Worm (Caenorhabditis elegans) whole organism, early embryonic: Measurements from ENCODE around the gene ZK742.3.

Experiments
- B0310.2 ChIP-seq: sonication (generic microtip); optimal IDR thresholded peaks from 2 replicates; lab custom pipeline; 2016; ENCODE audit warnings: mild to moderate bottlenecking, missing genetic modification characterization, missing compliant biosample characterization
- aly-1 ChIP-seq: sonication (generic microtip); optimal IDR thresholded peaks from 2 replicates; lab custom pipeline; 2016; ENCODE audit warnings: missing genetic modification characterization, missing compliant biosample characterization
- ama-1 ChIP-seq: fragments of 150-350 bp; optimal IDR thresholded peaks from 2 replicates; lab custom pipeline; 2014
- ceh-13 ChIP-seq: fragments of 200-800 bp; sonication (Bioruptor generic); optimal IDR thresholded peaks from 2 replicates; lab custom pipeline; 2018; ENCODE audit warnings: mild to moderate bottlenecking, missing genetic modification characterization, missing compliant biosample characterization
- ceh-36 ChIP-seq: sonication (generic microtip); optimal IDR thresholded peaks from 2 replicates; lab custom pipeline; 2016; ENCODE audit warnings: missing genetic modification characterization, inconsistent platforms, missing compliant biosample characterization
- ets-7 ChIP-seq: sonication (generic microtip); optimal IDR thresholded peaks from 2 replicates; lab custom pipeline; 2016; ENCODE audit warnings: missing genotype, missing genetic modification characterization, missing compliant biosample characterization
- flt-1 ChIP-seq: fragments of 200-800 bp; sonication (Bioruptor generic); IDR thresholded peaks from 2 replicates; pipeline ENCODE4 v1.3.6; 2022; ENCODE audit warnings: missing genetic modification characterization, missing compliant biosample characterization
- hmg-4 ChIP-seq: fragments of 200-800 bp; sonication (Bioruptor generic); optimal IDR thresholded peaks from 2 replicates; lab custom pipeline; 2018; ENCODE audit warnings: mild to moderate bottlenecking, missing genetic modification characterization, missing compliant biosample characterization
- hnd-1 ChIP-seq: sonication (generic microtip); optimal IDR thresholded peaks from 2 replicates; lab custom pipeline; 2016; ENCODE audit warnings: missing genetic modification characterization, missing compliant biosample characterization
- pes-1 ChIP-seq: fragments of 200-800 bp; sonication (Bioruptor generic); IDR thresholded peaks from 2 replicates; pipeline ENCODE4 v1.3.6; 2022; ENCODE audit warnings: missing genetic modification reagents, missing genetic modification characterization, missing compliant biosample characterization
- scrt-1 ChIP-seq: fragments of 200-800 bp; sonication (Bioruptor generic); IDR thresholded peaks from 2 replicates; pipeline ENCODE4 v1.3.6; 2022; ENCODE audit warnings: missing genetic modification characterization, missing compliant biosample characterization
- tbx-37 ChIP-seq: fragments of 200-800 bp; sonication (Bioruptor generic); conservative IDR thresholded peaks from 2 replicates; pipeline ENCODE4 v1.3.6; 2022; ENCODE audit warnings: missing genetic modification reagents, missing genetic modification characterization, missing compliant biosample characterization

ce11 chrV:7770961-7771360, 38.8 kb downstream of the ZK742.3 start, which contains the start of gene frpr-3:
- TF ChIP-seq B0310.2 (tag; lab: Kevin White, UChicago), result no peak
- no peak for TF ChIP-seq ceh-36 (tag; lab: Kevin White, UChicago)
- TF ChIP-seq tbx-37 (GFP tag; lab: Robert Waterston, UW), result no peak
- TF ChIP-seq ama-1 (lab: Kevin White, UChicago), result no peak
- TF ChIP-seq aly-1 (tag; lab: Kevin White, UChicago), result no peak
- TF ChIP-seq scrt-1 (GFP tag; lab: Robert Waterston, UW), result no peak
- no peak for TF ChIP-seq ceh-13 (GFP tag; lab: Kevin White, UChicago)
- TF ChIP-seq hnd-1 (tag; lab: Kevin White, UChicago), result no peak
- TF ChIP-seq ets-7 (tag; lab: Kevin White, UChicago), result no peak
- no peak for TF ChIP-seq flt-1 (GFP tag; lab: Robert Waterston, UW)
- no peak for TF ChIP-seq pes-1 (GFP tag; lab: Robert Waterston, UW)
- TF ChIP-seq hmg-4 (GFP tag; lab: Kevin White, UChicago), result no peak
